Fruit fly (Drosophila melanogaster): ENCODE results near the gene CG14285.

The CG14285 gene

DNA sequence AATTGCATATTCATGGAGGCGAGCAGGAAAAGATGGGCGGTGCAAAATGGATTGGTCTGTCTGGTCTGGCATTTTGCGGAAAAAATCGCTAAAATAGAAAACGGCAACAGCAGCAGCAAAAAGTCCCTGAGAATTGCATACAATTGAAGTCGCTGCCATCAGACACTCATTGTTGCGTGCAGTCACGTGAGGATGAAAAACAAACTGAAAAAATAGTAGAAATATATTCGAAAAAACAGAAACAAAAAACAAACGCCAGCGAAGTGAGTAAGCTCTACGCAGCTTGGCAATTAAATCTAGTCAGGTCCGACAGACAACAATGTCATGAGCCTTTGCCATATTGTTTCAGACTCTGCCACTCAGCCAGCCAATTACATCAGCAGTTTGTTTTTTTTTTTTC, 34.4 kb downstream of the CG14285 start:
- TF ChIP-seq Clk (GFP tag; optimal IDR thresholded peaks at IDR 0.05) (no peak), CG7045 (GFP tag; optimal IDR thresholded peaks at IDR 0.05) (no peak), Hr96 (GFP tag; optimal IDR thresholded peaks at IDR 0.05) (no peak), cnc (optimal IDR thresholded peaks at IDR 0.05) (no peak)

DNA sequence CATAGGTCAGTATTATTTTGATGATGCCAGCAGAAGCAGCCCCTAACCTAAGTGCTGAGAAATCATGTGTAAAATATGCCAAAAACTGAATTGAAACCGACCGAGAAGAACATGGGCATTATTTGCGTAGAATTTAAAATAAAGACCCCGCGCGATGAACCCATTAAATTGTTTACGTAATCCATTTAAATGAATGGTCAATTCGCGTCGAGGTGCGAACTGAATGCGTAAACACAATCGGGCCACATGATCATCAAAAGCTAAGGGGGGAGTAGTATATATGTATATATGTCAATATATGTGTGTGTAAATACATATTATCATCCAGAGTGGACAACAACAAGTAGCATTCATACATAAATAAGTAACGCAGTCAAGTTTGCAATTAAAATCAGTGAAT, 35.3 kb downstream of the CG14285 start:
- TF ChIP-seq kay (GFP tag; ENCODE audit: borderline replicate concordance) = peak; percentile 25
- TF ChIP-seq bab1 (GFP tag; optimal IDR thresholded peaks at IDR 0.05) = no peak
- TF ChIP-seq Hr96 (GFP tag; optimal IDR thresholded peaks at IDR 0.05) = no peak
- no peak for TF ChIP-seq CG7045 (GFP tag; optimal IDR thresholded peaks at IDR 0.05)
- peak; percentile 85 for TF ChIP-seq tj (GFP tag; optimal IDR thresholded peaks at IDR 0.05)

DNA sequence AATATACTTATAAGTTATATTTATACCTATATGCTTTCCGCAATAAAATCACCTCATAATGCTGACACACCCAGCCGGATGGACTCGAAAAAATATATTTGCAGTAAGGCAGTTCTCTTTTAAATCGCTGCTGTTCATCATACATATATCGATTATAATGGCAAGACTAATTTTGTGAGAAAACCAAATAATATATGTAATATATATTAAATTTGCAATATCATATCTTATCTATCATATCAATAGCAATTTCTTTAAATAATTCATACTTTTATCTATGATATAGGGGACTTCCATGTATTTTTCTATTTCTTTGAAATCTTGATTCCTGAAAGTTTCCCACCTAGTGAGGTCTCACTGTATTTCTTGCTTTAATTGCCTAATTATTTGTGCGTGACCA, 37.6 kb downstream of the CG14285 start:
- peak; percentile 46 for TF ChIP-seq tj (GFP tag; optimal IDR thresholded peaks at IDR 0.05)
- TF ChIP-seq CG1620 (GFP tag; optimal IDR thresholded peaks at IDR 0.05) = no peak
- peak; percentile 61 for TF ChIP-seq kay (GFP tag; ENCODE audit: borderline replicate concordance)
- TF ChIP-seq CG11617 (GFP tag; optimal IDR thresholded peaks at IDR 0.05) = no peak
- TF ChIP-seq bab1 (GFP tag; optimal IDR thresholded peaks at IDR 0.05) = no peak

DNA sequence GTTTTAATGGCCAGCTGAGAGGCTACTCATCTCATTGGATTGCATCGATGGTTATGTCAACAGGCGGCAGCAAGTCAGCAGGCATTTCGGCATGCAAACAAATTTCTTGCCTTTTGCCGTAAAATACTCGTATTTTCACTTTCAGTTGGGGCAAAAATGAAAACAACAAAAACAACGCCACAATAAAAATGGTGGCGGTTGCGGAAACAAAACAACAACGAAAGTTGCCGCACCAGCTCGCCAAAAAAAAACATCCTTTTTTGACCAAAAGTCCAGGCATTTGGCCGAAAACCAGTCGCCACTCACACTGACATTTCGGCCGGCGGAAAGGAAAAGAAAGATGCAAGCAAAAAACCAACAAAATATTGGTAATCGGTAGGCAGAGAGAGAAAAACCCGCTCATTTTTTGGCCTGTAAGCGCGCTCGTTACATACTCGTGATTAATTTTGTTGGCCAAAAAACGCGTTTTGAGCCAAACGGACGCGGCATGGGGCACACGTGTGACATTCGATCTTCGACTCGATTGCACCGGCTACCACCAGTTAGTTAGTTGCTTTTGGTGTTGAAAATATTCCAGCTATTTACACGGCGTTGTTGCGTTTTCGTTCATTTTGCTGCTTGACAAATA, 39.3 kb downstream of the CG14285 start:
- no peak for TF ChIP-seq CG11617 (GFP tag; optimal IDR thresholded peaks at IDR 0.05)
- no peak for TF ChIP-seq CG5204 (GFP tag; optimal IDR thresholded peaks at IDR 0.05)
- TF ChIP-seq CG12768 (GFP tag; optimal IDR thresholded peaks at IDR 0.05) = no peak

DNA sequence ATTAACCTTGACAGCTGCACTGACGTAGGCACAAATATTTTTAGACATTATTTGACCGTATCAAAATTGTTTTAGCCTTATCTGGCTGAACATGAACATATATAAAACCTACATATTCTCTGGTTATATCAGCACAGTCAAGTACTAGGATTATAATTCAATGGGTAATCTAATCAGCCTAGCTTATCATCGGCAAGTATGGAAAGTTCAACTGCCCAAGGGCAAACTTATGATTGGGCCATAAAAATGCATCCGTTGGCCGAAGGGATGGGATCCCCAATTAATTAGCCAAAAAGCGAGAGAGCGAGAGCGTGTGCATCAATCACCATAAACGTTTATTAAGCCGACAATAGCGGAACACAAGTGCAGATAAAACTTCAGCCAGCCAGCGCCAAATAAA, 40.6 kb downstream of the CG14285 start:
- TF ChIP-seq cic (GFP tag; optimal IDR thresholded peaks at IDR 0.05) = peak; percentile 2
- TF ChIP-seq CG33017 (tag; optimal IDR thresholded peaks at IDR 0.05) = no peak

DNA sequence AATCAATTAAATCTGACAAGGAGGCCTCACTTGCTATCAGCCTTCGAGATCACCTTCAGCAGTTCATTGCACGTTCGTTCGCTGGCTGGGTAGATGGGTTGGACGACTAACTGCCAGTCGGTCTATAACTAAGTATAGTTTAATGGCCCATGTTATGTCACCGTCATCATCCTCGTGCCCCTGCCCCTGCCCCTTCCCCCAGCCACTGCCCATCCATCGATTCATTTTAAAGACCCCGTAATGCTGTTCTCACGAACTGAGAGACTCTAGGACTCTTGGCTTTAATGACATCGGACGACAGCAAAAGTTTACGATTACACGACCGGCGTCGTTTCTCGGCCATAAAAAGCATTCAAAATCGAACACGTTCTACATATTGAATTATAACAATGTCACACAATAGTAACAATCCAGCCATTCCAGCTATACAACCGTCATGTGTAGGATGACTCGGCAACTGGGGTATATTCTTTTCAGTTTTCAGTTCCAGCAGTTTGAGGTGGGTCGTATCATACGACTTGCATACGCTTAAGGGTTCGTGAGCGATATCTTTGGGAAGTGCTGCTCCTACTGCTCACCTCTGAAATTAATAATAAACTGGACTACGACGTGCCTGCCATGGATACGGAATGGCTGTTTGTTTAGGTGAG, 42.2 kb downstream of the CG14285 start:
- TF ChIP-seq cnc (optimal IDR thresholded peaks at IDR 0.05) (peak in 1 of 2 experiments; percentile 55), CG14711 (tag; optimal IDR thresholded peaks at IDR 0.05) (no peak), cic (GFP tag; optimal IDR thresholded peaks at IDR 0.05) (peak; percentile 25), bab1 (GFP tag; optimal IDR thresholded peaks at IDR 0.05) (no peak), Hr96 (GFP tag; optimal IDR thresholded peaks at IDR 0.05) (no peak), ovo (GFP tag; optimal IDR thresholded peaks at IDR 0.05) (no peak)

DNA sequence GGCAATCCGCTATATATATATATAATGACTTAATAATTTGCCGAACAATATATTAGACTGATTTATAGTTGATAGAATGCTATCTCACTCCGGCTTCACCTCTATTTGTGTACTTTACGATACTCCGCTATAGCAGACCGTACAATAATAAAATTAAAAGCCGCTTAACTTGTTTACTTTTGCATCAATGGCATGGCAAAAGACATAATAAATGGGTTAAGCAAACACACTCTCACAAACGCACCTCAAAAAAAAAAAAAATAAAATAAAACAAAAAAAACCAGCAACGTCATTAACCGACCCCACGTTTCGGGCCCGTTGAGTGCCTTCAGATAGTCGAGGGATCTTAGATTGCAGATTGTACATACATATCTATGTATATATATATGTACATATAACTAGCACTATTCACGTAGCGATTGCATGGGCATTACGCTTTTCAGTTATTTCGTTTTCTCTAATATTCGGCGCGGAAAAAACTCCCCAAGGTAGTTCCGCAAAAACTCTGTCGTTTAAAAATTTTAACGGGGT, 43.0 kb downstream of the CG14285 start:
- no peak for TF ChIP-seq bab1 (GFP tag; optimal IDR thresholded peaks at IDR 0.05)
- TF ChIP-seq CG12768 (GFP tag; optimal IDR thresholded peaks at IDR 0.05) = peak; percentile 53
- no peak for TF ChIP-seq CG7101 (tag; optimal IDR thresholded peaks at IDR 0.05)
- TF ChIP-seq CG14711 (tag; optimal IDR thresholded peaks at IDR 0.05) = no peak
- peak; percentile 62 for TF ChIP-seq ovo (GFP tag; optimal IDR thresholded peaks at IDR 0.05)
- TF ChIP-seq cic (GFP tag; optimal IDR thresholded peaks at IDR 0.05) = peak; percentile 20
- peak; percentile 17 for TF ChIP-seq CG11617 (GFP tag; optimal IDR thresholded peaks at IDR 0.05)
- TF ChIP-seq CG5204 (GFP tag; optimal IDR thresholded peaks at IDR 0.05) = peak; percentile 7
- TF ChIP-seq Crg-1 (GFP tag; optimal IDR thresholded peaks at IDR 0.05) = peak; percentile 52
- no peak for TF ChIP-seq Hr96 (GFP tag; optimal IDR thresholded peaks at IDR 0.05)
- peak; percentile 27 for TF ChIP-seq CG1620 (GFP tag; optimal IDR thresholded peaks at IDR 0.05)
- no peak for TF ChIP-seq pad (GFP tag; optimal IDR thresholded peaks at IDR 0.05)
- TF ChIP-seq Clk (GFP tag; optimal IDR thresholded peaks at IDR 0.05) = no peak
- TF ChIP-seq kay (GFP tag; ENCODE audit: borderline replicate concordance) = peak; percentile 88

DNA sequence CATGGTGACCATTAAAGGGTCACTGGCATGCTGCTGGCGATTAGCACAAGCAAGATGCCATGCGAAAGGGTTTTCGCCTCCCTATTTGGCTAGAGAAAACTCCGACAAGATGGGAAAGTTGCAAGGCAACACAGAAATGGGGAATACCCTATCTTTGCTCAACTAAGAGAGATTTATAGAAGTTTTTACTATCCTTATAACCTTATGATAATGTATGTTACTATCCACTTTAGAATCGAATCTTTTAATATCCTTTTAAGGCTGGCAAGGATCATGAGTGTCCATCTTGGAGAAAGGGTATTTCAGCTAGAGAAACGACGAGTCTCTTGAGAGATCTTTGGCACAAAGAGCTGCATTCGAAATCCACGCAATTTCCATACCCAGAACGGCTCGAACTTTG, 44.8 kb downstream of the CG14285 start:
- TF ChIP-seq CG1620 (GFP tag; optimal IDR thresholded peaks at IDR 0.05) (no peak), tj (GFP tag; optimal IDR thresholded peaks at IDR 0.05) (no peak), CG33017 (tag; optimal IDR thresholded peaks at IDR 0.05) (no peak), cnc (optimal IDR thresholded peaks at IDR 0.05) (no peak), toe (GFP tag; optimal IDR thresholded peaks at IDR 0.05) (no peak), CG11617 (GFP tag; optimal IDR thresholded peaks at IDR 0.05) (no peak), kay (GFP tag; ENCODE audit: borderline replicate concordance) (no peak), bab1 (GFP tag; optimal IDR thresholded peaks at IDR 0.05) (no peak), CG14711 (tag; optimal IDR thresholded peaks at IDR 0.05) (no peak), CG12768 (GFP tag; optimal IDR thresholded peaks at IDR 0.05) (no peak), Clk (GFP tag; optimal IDR thresholded peaks at IDR 0.05) (no peak), Hr96 (GFP tag; optimal IDR thresholded peaks at IDR 0.05) (no peak), CG5204 (GFP tag; optimal IDR thresholded peaks at IDR 0.05) (no peak)
